Fruit fly (Drosophila melanogaster) whole organism, embryonic: ENCODE data around the gene Syp.

ENCODE experiments used
- Aef1 ChIP-seq: fragments of 200-800 bp; sonication (Bioruptor generic); IDR thresholded peaks from 3 replicates; pipeline ENCODE4 v1.3.6; 2022; ENCODE audit warnings: missing biosample characterization, missing genetic modification characterization
- CG10979 ChIP-seq: fragments of 200-800 bp; sonication (Bioruptor generic); optimal IDR thresholded peaks from 2 replicates; lab custom pipeline; 2018; ENCODE audit warnings: missing biosample characterization, mild to moderate bottlenecking, missing genetic modification characterization, moderate library complexity
- CG12104 ChIP-seq: fragments of 200-800 bp; sonication (Bioruptor generic); optimal IDR thresholded peaks from 3 replicates; lab custom pipeline; 2016; ENCODE audit warnings: missing biosample characterization, missing genetic modification characterization
- CG12299 ChIP-seq: fragments of 200-800 bp; sonication (Bioruptor generic); optimal IDR thresholded peaks from 2 replicates; lab custom pipeline; 2018; ENCODE audit warnings: missing biosample characterization, mild to moderate bottlenecking, missing genetic modification characterization
- CG13296 ChIP-seq: fragments of 200-800 bp; sonication (Bioruptor generic); optimal IDR thresholded peaks from 3 replicates; lab custom pipeline; 2018; ENCODE audit warnings: missing biosample characterization, mild to moderate bottlenecking, missing genetic modification characterization
- CG13775 ChIP-seq: fragments of 200-800 bp; sonication (Bioruptor generic); optimal IDR thresholded peaks from 3 replicates; lab custom pipeline; 2017; ENCODE audit warnings: missing biosample characterization, mild to moderate bottlenecking, missing genetic modification characterization
- CG14441 ChIP-seq: fragments of 200-800 bp; sonication (Bioruptor generic); IDR thresholded peaks from 2 replicates; pipeline ENCODE4 v1.3.6; 2022; ENCODE audit warnings: missing biosample characterization, missing genetic modification characterization
- CG1603 ChIP-seq: fragments of 200-800 bp; sonication (Bioruptor generic); optimal IDR thresholded peaks from 2 replicates; lab custom pipeline; 2019; ENCODE audit warnings: missing biosample characterization, mild to moderate bottlenecking, missing genetic modification characterization, moderate library complexity
- CG17359 ChIP-seq: fragments of 200-800 bp; sonication (Bioruptor generic); optimal IDR thresholded peaks from 3 replicates; lab custom pipeline; 2018; ENCODE audit warnings: missing biosample characterization, mild to moderate bottlenecking, missing genetic modification characterization, moderate library complexity
- CG18262 ChIP-seq: fragments of 200-800 bp; optimal IDR thresholded peaks from 3 replicates; lab custom pipeline; 2019; ENCODE audit warnings: missing biosample characterization, mild to moderate bottlenecking, missing genetic modification characterization, moderate library complexity
- CG1832 ChIP-seq: fragments of 200-800 bp; sonication (Bioruptor generic); optimal IDR thresholded peaks from 2 replicates; lab custom pipeline; 2017; ENCODE audit warnings: missing biosample characterization, mild to moderate bottlenecking, missing genetic modification characterization, inconsistent platforms
- CG18599 ChIP-seq: fragments of 200-800 bp; sonication (Bioruptor generic); optimal IDR thresholded peaks from 3 replicates; lab custom pipeline; 2017; ENCODE audit warnings: missing biosample characterization, missing genetic modification characterization, mild to moderate bottlenecking, moderate library complexity, missing genetic modification reagents
- CG2678 ChIP-seq: fragments of 200-800 bp; sonication (Bioruptor generic); optimal IDR thresholded peaks from 3 replicates; lab custom pipeline; 2019; ENCODE audit warnings: missing biosample characterization, mild to moderate bottlenecking, missing genetic modification characterization, moderate library complexity
- CG3726 ChIP-seq: fragments of 200-800 bp; sonication (Bioruptor generic); IDR thresholded peaks from 3 replicates; pipeline ENCODE4, ENCODE4 v1.3.6; 2022; ENCODE audit warnings: missing biosample characterization, missing genetic modification characterization
- CG5245 ChIP-seq: fragments of 200-800 bp; sonication (Bioruptor generic); optimal IDR thresholded peaks from 3 replicates; lab custom pipeline; 2016; ENCODE audit warnings: missing biosample characterization, missing genetic modification characterization
- CG7745 ChIP-seq: fragments of 200-800 bp; sonication (Bioruptor generic); optimal IDR thresholded peaks from 2 replicates; lab custom pipeline; 2018; ENCODE audit warnings: missing biosample characterization, mild to moderate bottlenecking, missing genetic modification characterization, moderate library complexity
- CG7839 ChIP-seq: fragments of 200-800 bp; sonication (Bioruptor generic); optimal IDR thresholded peaks from 3 replicates; lab custom pipeline; 2018; ENCODE audit warnings: missing biosample characterization, mild to moderate bottlenecking, missing genetic modification characterization, moderate library complexity
- Camta ChIP-seq: fragments of 200-800 bp; sonication (Bioruptor generic); optimal IDR thresholded peaks from 2 replicates; lab custom pipeline; 2016; ENCODE audit warnings: missing biosample characterization, missing genetic modification characterization
- D19A ChIP-seq: fragments of 200-800 bp; optimal IDR thresholded peaks from 3 replicates; lab custom pipeline; 2019; ENCODE audit warnings: missing biosample characterization, mild to moderate bottlenecking, missing genetic modification characterization, moderate library complexity
- Dref ChIP-seq: fragments of 200-800 bp; sonication (Bioruptor generic); IDR thresholded peaks from 2 replicates; pipeline ENCODE4 v1.3.6; 2022; ENCODE audit warnings: missing biosample characterization, missing genetic modification characterization
- Ets65A ChIP-seq: fragments of 200-800 bp; sonication (Bioruptor generic); peaks from one replicate; lab custom pipeline; 2016; ENCODE audit warnings: missing biosample characterization, missing genetic modification characterization
- Fer3 ChIP-seq: fragments of 200-800 bp; sonication (Bioruptor generic); optimal IDR thresholded peaks from 2 replicates; lab custom pipeline; 2018; ENCODE audit warnings: missing biosample characterization, mild to moderate bottlenecking, missing genetic modification characterization, moderate library complexity
- GATAe ChIP-seq: fragments of 200-800 bp; sonication (Bioruptor generic); conservative IDR thresholded peaks from 2 replicates; pipeline ENCODE4 v1.3.6; 2022; ENCODE audit warnings: missing biosample characterization, missing genetic modification characterization
- Med ChIP-seq: fragments of 200-800 bp; sonication (Bioruptor generic); peaks from one replicate; lab custom pipeline; 2016; ENCODE audit warnings: missing biosample characterization, missing genetic modification characterization, mild to moderate bottlenecking, inconsistent platforms, moderate library complexity
- Meics ChIP-seq: fragments of 200-800 bp; sonication (Bioruptor generic); optimal IDR thresholded peaks from 2 replicates; lab custom pipeline; 2017; ENCODE audit warnings: missing biosample characterization, mild to moderate bottlenecking, missing genetic modification characterization
- Nf-YB ChIP-seq: fragments of 200-800 bp; sonication (Bioruptor generic); optimal IDR thresholded peaks from 3 replicates; lab custom pipeline; 2019; ENCODE audit warnings: missing biosample characterization, mild to moderate bottlenecking, missing genetic modification characterization, moderate library complexity
- Ptx1 ChIP-seq: fragments of 200-800 bp; sonication (Bioruptor generic); IDR thresholded peaks from 2 replicates; pipeline ENCODE4 v1.3.6; 2022; ENCODE audit warnings: missing biosample characterization, missing genetic modification characterization
- Sry-δ ChIP-seq: fragments of 200-800 bp; sonication (Bioruptor generic); optimal IDR thresholded peaks from 2 replicates; lab custom pipeline; 2016; ENCODE audit warnings: missing biosample characterization, missing genetic modification characterization
- al ChIP-seq: fragments of 200-800 bp; sonication (Bioruptor generic); IDR thresholded peaks from 2 replicates; pipeline ENCODE4 v1.3.6; 2022; ENCODE audit warnings: missing biosample characterization, missing genetic modification characterization
- dmrt99B ChIP-seq: fragments of 200-800 bp; sonication (Bioruptor generic); optimal IDR thresholded peaks from 2 replicates; lab custom pipeline; 2018; ENCODE audit warnings: missing biosample characterization, mild to moderate bottlenecking, missing genetic modification characterization, moderate library complexity
- eve ChIP-seq, 2 experiments: fragments of >200 bp; optimal IDR thresholded peaks; 2 replicates each; lab custom pipeline; 2017; ENCODE audit warnings: missing biosample characterization in 2 of 2, missing genetic modification characterization in 2 of 2
- gem ChIP-seq: fragments of 200-800 bp; sonication (Bioruptor generic); optimal IDR thresholded peaks from 2 replicates; lab custom pipeline; 2019; ENCODE audit warnings: missing biosample characterization, mild to moderate bottlenecking, missing genetic modification characterization, moderate library complexity
- gsb-n ChIP-seq: fragments of 200-800 bp; sonication (Bioruptor generic); optimal IDR thresholded peaks from 3 replicates; lab custom pipeline; 2018; ENCODE audit warnings: missing biosample characterization, mild to moderate bottlenecking, missing genetic modification characterization
- knrl ChIP-seq: fragments of 200-800 bp; sonication (Bioruptor generic); IDR thresholded peaks from 3 replicates; pipeline ENCODE4 v1.3.6; 2022; ENCODE audit warnings: missing biosample characterization, missing genetic modification characterization; ENCODE audit not compliant: partially characterized antibody
- mirr ChIP-seq: fragments of 200-800 bp; sonication (Bioruptor generic); optimal IDR thresholded peaks from 3 replicates; lab custom pipeline; 2018; ENCODE audit warnings: missing biosample characterization, mild to moderate bottlenecking, missing genetic modification characterization
- row ChIP-seq: fragments of 200-800 bp; sonication (Bioruptor generic); IDR thresholded peaks from 3 replicates; pipeline ENCODE4 v1.3.6; 2022; ENCODE audit warnings: missing biosample characterization, missing genetic modification characterization
- sens ChIP-seq: fragments of 200-800 bp; sonication (Bioruptor generic); peaks from one replicate; lab custom pipeline; 2016; ENCODE audit warnings: missing biosample characterization, missing genetic modification characterization
- sug ChIP-seq: fragments of 200-800 bp; optimal IDR thresholded peaks from 2 replicates; lab custom pipeline; 2019; ENCODE audit warnings: missing biosample characterization, mild to moderate bottlenecking, missing genetic modification characterization, moderate library complexity

Syp gene

dm6 chr3R:20845493-20845892, 89.0 kb downstream of the Syp start (continued):
- TF ChIP-seq CG13775 (GFP tag; lab: Kevin White, UChicago), result no peak
- no peak for TF ChIP-seq eve (GFP tag; optimal IDR thresholded peaks at IDR 0.05; lab: Kevin White, UChicago)
- peak; percentile 76 for TF ChIP-seq mirr (GFP tag; lab: Kevin White, UChicago)
- peak; percentile 97 for TF ChIP-seq D19A (tag; lab: Kevin White, UChicago)
- peak; percentile 40; the same call in 1 of the 2 replicates for TF ChIP-seq GATAe (GFP tag; lab: Robert Waterston, UW)
- TF ChIP-seq CG18262 (tag; lab: Kevin White, UChicago), result peak; percentile 12
- no peak for TF ChIP-seq gsb-n (tag; lab: Kevin White, UChicago)
- peak; percentile 18 for TF ChIP-seq CG13296 (GFP tag; lab: Kevin White, UChicago)
- peak; percentile 25 for TF ChIP-seq dmrt99B (tag; lab: Kevin White, UChicago)
- 0 out of 2 replicates have a peak, but pooled peaks have one; percentile 15 for TF ChIP-seq Ptx1 (GFP tag; lab: Robert Waterston, UW)
- TF ChIP-seq sug, result peak; percentile 27
- TF ChIP-seq CG7839 (tag; lab: Kevin White, UChicago), result peak; percentile 39
- TF ChIP-seq Fer3, result peak; percentile 37
- TF ChIP-seq CG1832 (GFP tag; lab: Kevin White, UChicago), result no peak
- no peak for TF ChIP-seq CG12104
- 0 out of 2 replicates have a peak, but pooled peaks have one; percentile 30 for TF ChIP-seq CG14441 (GFP tag; lab: Robert Waterston, UW)
- no peak for TF ChIP-seq CG12299 (tag; lab: Kevin White, UChicago)
- no peak for TF ChIP-seq Aef1 (GFP tag; lab: Robert Waterston, UW)
- no peak for TF ChIP-seq knrl
- no peak for TF ChIP-seq CG5245 (GFP tag; lab: Kevin White, UChicago)
- peak; percentile 12 for TF ChIP-seq Med (GFP tag; lab: Kevin White, UChicago)
- TF ChIP-seq, all 482 proteins: peak for 25

dm6 chr3R:20846316-20846715, 89.8 kb downstream of the Syp start:
- peak; percentile 23 for TF ChIP-seq CG18599
- TF ChIP-seq Sry-δ (GFP tag; lab: Kevin White, UChicago), result no peak
- peak; percentile 58 for TF ChIP-seq Med (GFP tag; lab: Kevin White, UChicago)
- 0 out of 3 replicates have a peak, but pooled peaks have one; percentile 12 for TF ChIP-seq row
- peak; percentile 0 for TF ChIP-seq CG1603 (tag; lab: Kevin White, UChicago)
- peak; percentile 40 for TF ChIP-seq CG7839 (tag; lab: Kevin White, UChicago)
- no peak for TF ChIP-seq CG3726 (GFP tag; lab: Robert Waterston, UW)
- TF ChIP-seq gem (tag; lab: Kevin White, UChicago), result peak; percentile 28
- peak; percentile 21 for TF ChIP-seq Ets65A (GFP tag; lab: Kevin White, UChicago)
- TF ChIP-seq CG17359 (tag; lab: Kevin White, UChicago), result no peak
- no peak for TF ChIP-seq Dref (GFP tag; lab: Robert Waterston, UW)
- peak; percentile 45 for TF ChIP-seq sens
- TF ChIP-seq Ptx1 (GFP tag; lab: Robert Waterston, UW), result peak; percentile 28; the same call in 1 of the 2 replicates
- TF ChIP-seq CG2678 (tag; lab: Kevin White, UChicago), result peak; percentile 29
- TF ChIP-seq D19A (tag; lab: Kevin White, UChicago), result peak; percentile 94
- peak; percentile 64 for TF ChIP-seq Nf-YB (GFP tag; lab: Kevin White, UChicago)
- TF ChIP-seq CG10979 (tag; lab: Kevin White, UChicago), result peak; percentile 3
- no peak for TF ChIP-seq Camta (GFP tag; lab: Kevin White, UChicago)
- no peak for TF ChIP-seq al
- no peak for TF ChIP-seq CG7745
- peak; percentile 6 for TF ChIP-seq Meics
